Worm (Caenorhabditis elegans) whole organism, L4 larva: Measurements from ENCODE around the gene tag-273.

Experiments used
- D1046.2 ChIP-seq: fragments of 200-800 bp; sonication (Bioruptor generic); IDR thresholded peaks from 2 replicates; pipeline ENCODE4 v1.3.6; 2022; ENCODE audit warnings: missing genetic modification characterization, missing compliant biosample characterization
- F10B5.3 ChIP-seq: sonication (generic microtip); optimal IDR thresholded peaks from 2 replicates; lab custom pipeline; 2016; ENCODE audit warnings: mild to moderate bottlenecking, missing genetic modification characterization, missing compliant biosample characterization
- F44E2.7 ChIP-seq: fragments of 200-800 bp; sonication (Bioruptor generic); IDR thresholded peaks from 2 replicates; pipeline ENCODE4 v2.1.2; 2022; ENCODE audit warnings: missing genetic modification characterization, missing compliant biosample characterization
- F49E8.2 ChIP-seq: sonication (generic microtip); optimal IDR thresholded peaks from 2 replicates; lab custom pipeline; 2016; ENCODE audit warnings: missing compliant biosample characterization, mild to moderate bottlenecking, missing genetic modification characterization, borderline replicate concordance
- T20F7.1 ChIP-seq: fragments of 200-800 bp; sonication (Bioruptor generic); optimal IDR thresholded peaks from 2 replicates; lab custom pipeline; 2018; ENCODE audit warnings: mild to moderate bottlenecking, missing genetic modification characterization, missing compliant biosample characterization
- T26A8.4 ChIP-seq: fragments of 200-800 bp; sonication (Bioruptor generic); IDR thresholded peaks from 2 replicates; pipeline ENCODE4 v1.3.6; 2022; ENCODE audit warnings: missing genetic modification characterization, missing compliant biosample characterization
- Y75B8A.6 ChIP-seq: fragments of 200-800 bp; sonication (Bioruptor generic); IDR thresholded peaks from 2 replicates; pipeline ENCODE4 v1.3.6; 2022; ENCODE audit warnings: missing genetic modification reagents, missing genetic modification characterization, missing compliant biosample characterization
- aha-1 ChIP-seq: fragments of 150-350 bp; peaks from one replicate; lab custom pipeline; 2014; ENCODE audit warnings: missing biosample characterization, missing genetic modification characterization
- aly-2 ChIP-seq: sonication (generic microtip); optimal IDR thresholded peaks from 2 replicates; lab custom pipeline; 2018; ENCODE audit warnings: missing biosample characterization, missing genetic modification characterization
- arid-1 ChIP-seq: fragments of 200-800 bp; sonication (Bioruptor generic); conservative IDR thresholded peaks from 2 replicates; pipeline ENCODE4 v1.3.6; 2022; ENCODE audit warnings: missing genetic modification reagents, missing genetic modification characterization, missing compliant biosample characterization
- attf-4 ChIP-seq: sonication (generic microtip); optimal IDR thresholded peaks from 3 replicates; lab custom pipeline; 2017; ENCODE audit warnings: missing biosample characterization, missing genetic modification characterization
- daf-16 ChIP-seq, 3 experiments: sonication (generic microtip); optimal IDR thresholded peaks; 2 replicates each; lab custom pipeline; 2016 to 2017; ENCODE audit warnings: missing genetic modification characterization in 3 of 3, missing genetic modification reagents in 3 of 3, mild to moderate bottlenecking in 2 of 3, missing compliant biosample characterization in 2 of 3, missing biosample characterization in 1 of 3, moderate library complexity in 1 of 3
- daf-19 ChIP-seq: fragments of 200-800 bp; sonication (Bioruptor generic); conservative IDR thresholded peaks from 2 replicates; pipeline ENCODE4 v1.3.6; 2022; ENCODE audit warnings: missing genetic modification characterization, missing compliant biosample characterization
- dmd-6 ChIP-seq: fragments of 200-800 bp; sonication (Bioruptor generic); IDR thresholded peaks from 2 replicates; pipeline ENCODE4 v1.3.6; 2022; ENCODE audit warnings: missing genetic modification reagents, missing genetic modification characterization, missing compliant biosample characterization
- dmd-9 ChIP-seq: fragments of 200-800 bp; sonication (Bioruptor generic); IDR thresholded peaks from 2 replicates; pipeline ENCODE4 v1.3.6; 2022; ENCODE audit warnings: missing genetic modification reagents, missing genetic modification characterization, missing compliant biosample characterization
- dve-1 ChIP-seq: sonication (generic microtip); optimal IDR thresholded peaks from 2 replicates; lab custom pipeline; 2017; ENCODE audit warnings: antibody characterized with exemption, mild to moderate bottlenecking, missing genetic modification characterization, missing compliant biosample characterization; ENCODE audit not compliant: insufficient read depth
- hlh-11 ChIP-seq: fragments of 200-800 bp; sonication (Bioruptor generic); optimal IDR thresholded peaks from 2 replicates; lab custom pipeline; 2018; ENCODE audit warnings: mild to moderate bottlenecking, missing genetic modification characterization, missing compliant biosample characterization
- hlh-30 ChIP-seq: sonication (generic microtip); optimal IDR thresholded peaks from 2 replicates; lab custom pipeline; 2017; ENCODE audit warnings: antibody characterized with exemption, mild to moderate bottlenecking, missing genetic modification characterization, missing compliant biosample characterization; ENCODE audit not compliant: insufficient read depth
- hmg-1.1 ChIP-seq: fragments of 200-800 bp; sonication (Bioruptor generic); IDR thresholded peaks from 2 replicates; pipeline ENCODE4 v1.3.6; 2022; ENCODE audit warnings: missing genetic modification reagents, missing genetic modification characterization, missing compliant biosample characterization
- lin-13 ChIP-seq: fragments of 150-350 bp; optimal IDR thresholded peaks from 2 replicates; lab custom pipeline; 2014; ENCODE audit warnings: missing biosample characterization, missing genetic modification reagents, missing genetic modification characterization
- lin-38 ChIP-seq: fragments of 200-800 bp; sonication (Bioruptor generic); IDR thresholded peaks from 2 replicates; pipeline ENCODE4 v1.3.6; 2022; ENCODE audit warnings: missing genetic modification reagents, missing genetic modification characterization, missing compliant biosample characterization
- lin-39 ChIP-seq: fragments of 150-350 bp; optimal IDR thresholded peaks from 2 replicates; lab custom pipeline; 2014; ENCODE audit warnings: missing biosample characterization, missing genetic modification reagents, missing genetic modification characterization
- lir-3 ChIP-seq: sonication (generic microtip); optimal IDR thresholded peaks from 2 replicates; lab custom pipeline; 2016; ENCODE audit warnings: mild to moderate bottlenecking, missing genetic modification characterization, missing compliant biosample characterization
- madf-5 ChIP-seq, 2 experiments: fragments of 200-800 bp; sonication (Bioruptor generic); IDR thresholded peaks; 2 replicates each; pipeline ENCODE4 v1.3.6; 2022; ENCODE audit warnings: missing compliant biosample characterization in 2 of 2, missing genetic modification characterization in 2 of 2
- madf-9 ChIP-seq: fragments of 200-800 bp; sonication (Bioruptor generic); conservative IDR thresholded peaks from 2 replicates; pipeline ENCODE4 v1.3.6; 2022; ENCODE audit warnings: missing genetic modification reagents, missing genetic modification characterization, missing compliant biosample characterization
- mep-1 ChIP-seq: fragments of 150-350 bp; sonication (generic microtip); optimal IDR thresholded peaks from 3 replicates; lab custom pipeline; 2014; ENCODE audit warnings: missing biosample characterization, missing genetic modification characterization
- mxl-2 ChIP-seq: fragments of 200-800 bp; sonication (Bioruptor generic); conservative IDR thresholded peaks from 2 replicates; pipeline ENCODE4 v1.3.6; 2022; ENCODE audit warnings: missing genetic modification reagents, missing genetic modification characterization, missing compliant biosample characterization
- mxl-3 ChIP-seq: fragments of 200-800 bp; sonication (Bioruptor generic); optimal IDR thresholded peaks from 2 replicates; lab custom pipeline; 2018; ENCODE audit warnings: mild to moderate bottlenecking, missing genetic modification characterization, missing compliant biosample characterization
- nhr-10 ChIP-seq: fragments of 150-350 bp; optimal IDR thresholded peaks from 2 replicates; lab custom pipeline; 2014; ENCODE audit warnings: missing biosample characterization, missing genetic modification characterization
- nhr-237 ChIP-seq: sonication (generic microtip); optimal IDR thresholded peaks from 2 replicates; lab custom pipeline; 2017; ENCODE audit warnings: missing biosample characterization, missing genetic modification characterization
- nhr-28 ChIP-seq: fragments of 150-350 bp; optimal IDR thresholded peaks from 2 replicates; lab custom pipeline; 2014; ENCODE audit warnings: missing biosample characterization, missing genetic modification characterization
- nhr-41 ChIP-seq: fragments of 200-800 bp; sonication (Bioruptor generic); IDR thresholded peaks from 2 replicates; pipeline ENCODE4 v1.3.6; 2022; ENCODE audit warnings: missing genetic modification reagents, missing genetic modification characterization, missing compliant biosample characterization
- nhr-42 ChIP-seq: fragments of 200-800 bp; sonication (Bioruptor generic); IDR thresholded peaks from 2 replicates; pipeline ENCODE4 v1.3.6; 2022; ENCODE audit warnings: missing genetic modification characterization, missing compliant biosample characterization
- nhr-6 ChIP-seq: fragments of 150-350 bp; optimal IDR thresholded peaks from 2 replicates; lab custom pipeline; 2014; ENCODE audit warnings: missing biosample characterization, missing genetic modification characterization
- pha-4 ChIP-seq, 2 experiments: fragments of 150-350 bp in 1 of 2; fragments of 200-800 bp in 1 of 2; sonication (Bioruptor generic) in 1 of 2; IDR thresholded peaks in 1 of 2; optimal IDR thresholded peaks in 1 of 2; 2 replicates each; pipeline versions ENCODE4 v1.3.6 to Lab custom; 2014 to 2022; ENCODE audit warnings: missing genetic modification characterization in 2 of 2, missing genetic modification reagents in 2 of 2, missing biosample characterization in 1 of 2, missing compliant biosample characterization in 1 of 2
- php-3 ChIP-seq: fragments of 200-800 bp; sonication (Bioruptor generic); IDR thresholded peaks from 2 replicates; pipeline ENCODE4 v1.3.6; 2022; ENCODE audit warnings: missing genetic modification reagents, missing genetic modification characterization, missing compliant biosample characterization
- pqm-1 ChIP-seq: sonication (generic microtip); optimal IDR thresholded peaks from 2 replicates; lab custom pipeline; 2017; ENCODE audit warnings: missing biosample characterization, missing genetic modification characterization
- rbr-2 ChIP-seq: sonication (generic microtip); optimal IDR thresholded peaks from 2 replicates; lab custom pipeline; 2016; ENCODE audit warnings: missing genotype, missing genetic modification characterization, missing compliant biosample characterization
- skn-1 ChIP-seq: fragments of 150-350 bp; optimal IDR thresholded peaks from 2 replicates; lab custom pipeline; 2014; ENCODE audit warnings: missing biosample characterization, missing genetic modification characterization
- snpc-1.2 ChIP-seq: fragments of 200-800 bp; sonication (Bioruptor generic); IDR thresholded peaks from 2 replicates; pipeline ENCODE4 v1.3.6; 2022; ENCODE audit warnings: missing genetic modification reagents, missing genetic modification characterization, missing compliant biosample characterization
- snpc-4 ChIP-seq: fragments of 150-350 bp; optimal IDR thresholded peaks from 2 replicates; lab custom pipeline; 2014; ENCODE audit warnings: missing biosample characterization, missing genetic modification characterization
- tra-1 ChIP-seq: fragments of 200-800 bp; sonication (Bioruptor generic); IDR thresholded peaks from 2 replicates; pipeline ENCODE4 v1.3.6; 2022; ENCODE audit warnings: missing genetic modification reagents, missing genetic modification characterization, missing compliant biosample characterization
- unc-130 ChIP-seq: sonication (generic microtip); optimal IDR thresholded peaks from 2 replicates; lab custom pipeline; 2016; ENCODE audit warnings: missing genetic modification reagents, missing genetic modification characterization, missing compliant biosample characterization
- unc-39 ChIP-seq: sonication (generic microtip); optimal IDR thresholded peaks from 2 replicates; lab custom pipeline; 2017; ENCODE audit warnings: missing biosample characterization, missing genetic modification characterization
- vab-7 ChIP-seq: fragments of 200-800 bp; sonication (Bioruptor generic); IDR thresholded peaks from 2 replicates; pipeline ENCODE4 v1.3.6; 2022; ENCODE audit warnings: missing genetic modification reagents, missing genetic modification characterization, missing compliant biosample characterization
- zip-11 ChIP-seq: fragments of 200-800 bp; sonication (Bioruptor generic); IDR thresholded peaks from 2 replicates; pipeline ENCODE4 v1.3.6; 2022; ENCODE audit warnings: missing genetic modification characterization, missing compliant biosample characterization

tag-273 gene

ce11 chrIV:14456667-14457066 is 48.3 kb downstream of the tag-273 start, which contains the start of gene nspg-9:
Gene nspg-9 (plus strand): TSS chrIV:14456900.
- TF ChIP-seq hlh-11, result peak; percentile 61
- TF ChIP-seq mep-1, result no peak
- TF ChIP-seq skn-1 (tag; lab: Kevin White, UChicago), result no peak
- TF ChIP-seq nhr-41 (GFP tag; lab: Robert Waterston, UW), result no peak
- no peak for TF ChIP-seq daf-16 (GFP tag; optimal IDR thresholded peaks at IDR 0.05; lab: Kevin White, UChicago)
- TF ChIP-seq daf-16 (tag; optimal IDR thresholded peaks at IDR 0.05; lab: Kevin White, UChicago), result peak; percentile 76
- no peak for TF ChIP-seq dmd-9 (GFP tag; lab: Robert Waterston, UW)
- no peak for TF ChIP-seq vab-7 (GFP tag; lab: Robert Waterston, UW)
- peak; percentile 76 for TF ChIP-seq dve-1 (tag; lab: Kevin White, UChicago)
- peak; percentile 44 for TF ChIP-seq mxl-3 (GFP tag; lab: Kevin White, UChicago)
- TF ChIP-seq php-3, result peak; percentile 71
- no peak for TF ChIP-seq nhr-10 (tag; lab: Kevin White, UChicago)
- 0 out of 2 replicates have a peak, but pooled peaks have one; percentile 8 for TF ChIP-seq tra-1
- peak; percentile 67 for TF ChIP-seq dmd-6 (GFP tag; lab: Robert Waterston, UW)
- no peak for TF ChIP-seq madf-9 (GFP tag; lab: Robert Waterston, UW)
- peak; percentile 93 for TF ChIP-seq pqm-1 (tag; lab: Kevin White, UChicago)
- TF ChIP-seq aha-1, result no peak
- no peak for TF ChIP-seq lin-38 (GFP tag; lab: Robert Waterston, UW)
- no peak for TF ChIP-seq nhr-237 (tag; lab: Kevin White, UChicago)
- TF ChIP-seq nhr-28 (tag; lab: Kevin White, UChicago), result peak; percentile 91
- TF ChIP-seq lin-13, result no peak

ce11 chrIV:14455116-14455515 is 49.9 kb downstream of the tag-273 start:
- TF ChIP-seq snpc-1.2 (GFP tag; lab: Robert Waterston, UW), result peak; percentile 91
- TF ChIP-seq, all 104 proteins: peak for 1; not testable (repeated sequence) for 103

- TF ChIP-seq hmg-1.1 (GFP tag; lab: Robert Waterston, UW) (no peak), zip-11 (GFP tag; lab: Robert Waterston, UW) (no peak), D1046.2 (GFP tag; lab: Robert Waterston, UW) (no peak), dve-1 (tag; lab: Kevin White, UChicago) (peak; percentile 49), F44E2.7 (GFP tag; lab: Robert Waterston, UW) (no peak), madf-9 (GFP tag; lab: Robert Waterston, UW) (no peak), Y75B8A.6 (GFP tag; lab: Robert Waterston, UW) (no peak), unc-130 (GFP tag; lab: Kevin White, UChicago) (no peak), mxl-2 (GFP tag; lab: Robert Waterston, UW) (no peak), nhr-6 (tag; lab: Kevin White, UChicago) (peak; percentile 23), madf-5 (GFP tag; IDR thresholded peaks at IDR 0.05; lab: Robert Waterston, UW) (no peak), snpc-4 (peak; percentile 66), mep-1 (no peak), rbr-2 (peak; percentile 9), lir-3 (tag; lab: Kevin White, UChicago) (no peak), nhr-42 (GFP tag; lab: Robert Waterston, UW) (no peak), skn-1 (tag; lab: Kevin White, UChicago) (no peak), mxl-3 (GFP tag; lab: Kevin White, UChicago) (peak; percentile 76), attf-4 (tag; lab: Kevin White, UChicago) (no peak), unc-39 (tag; lab: Kevin White, UChicago) (no peak), pha-4 (GFP tag; IDR thresholded peaks at IDR 0.05; lab: Robert Waterston, UW) (no peak), pha-4 (tag; optimal IDR thresholded peaks at IDR 0.05; lab: Kevin White, UChicago) (no peak), aly-2 (tag; lab: Kevin White, UChicago) (no peak), T26A8.4 (GFP tag; lab: Robert Waterston, UW) (no peak), T20F7.1 (GFP tag; lab: Kevin White, UChicago) (no peak), hlh-30 (tag; lab: Kevin White, UChicago) (peak; percentile 17), arid-1 (GFP tag; lab: Robert Waterston, UW) (no peak), lin-39 (tag; lab: Kevin White, UChicago) (no peak), dmd-9 (GFP tag; lab: Robert Waterston, UW) (no peak), dmd-6 (GFP tag; lab: Robert Waterston, UW) (0 out of 2 replicates have a peak, but pooled peaks have one; percentile 22), F10B5.3 (tag; lab: Kevin White, UChicago) (no peak), daf-19 (GFP tag; lab: Robert Waterston, UW) (no peak), F49E8.2 (no peak)
Observed at ce11 chrIV:14445191-14445795, 59.7 kb downstream of the tag-273 start.
